Worm (Caenorhabditis elegans): Measurements from ENCODE around the gene clec-208.
"Not testable (repeated sequence)": the region's sequence is repeated elsewhere in the genome, so short reads cannot be mapped to it uniquely, and the experiment has no call there.

The clec-208 gene

ce11 chrV:2144408-2144807 lies 46.7 kb downstream of the clec-208 start, which contains the start of gene F22F7.12:
TSS of gene F22F7.12 (minus strand) at chrV:2144508.
- TF ChIP-seq T22C8.4 (GFP tag; IDR thresholded peaks at IDR 0.05); ztf-29 (GFP tag; IDR thresholded peaks at IDR 0.05); med-1 (GFP tag; optimal IDR thresholded peaks at IDR 0.05; ENCODE audit: insufficient read depth): not testable (repeated sequence)

DNA sequence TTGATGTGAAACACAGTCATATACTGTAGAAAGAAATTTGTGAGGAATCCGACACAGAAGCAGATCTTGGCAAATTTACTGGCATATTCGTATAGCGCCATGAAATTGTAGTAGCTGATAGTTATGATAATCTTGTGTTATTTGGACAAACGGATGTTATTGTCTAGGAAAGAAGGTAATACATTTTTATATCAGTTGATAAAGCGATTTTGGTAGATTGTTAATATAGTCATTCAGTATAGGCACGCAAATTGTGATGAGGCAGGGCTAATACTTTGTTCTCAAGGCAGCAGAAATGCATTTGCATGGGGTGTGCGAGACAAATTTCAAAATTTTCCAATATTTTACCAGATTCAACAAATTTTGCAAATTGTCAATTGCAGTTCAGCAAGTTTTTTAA lies 48.3 kb downstream of the clec-208 start, which contains the start of gene str-52:
str-52 (minus strand) TSS at position 101 of the 400 bp plus-strand sequence.
- no peak for TF ChIP-seq cog-1 (tag; optimal IDR thresholded peaks at IDR 0.05)
- no peak for TF ChIP-seq flt-1 (GFP tag; IDR thresholded peaks at IDR 0.05)
- no peak for TF ChIP-seq ref-1 (GFP tag; conservative IDR thresholded peaks at IDR 0.05)
- TF ChIP-seq klf-2 (GFP tag; conservative IDR thresholded peaks at IDR 0.05), result no peak
- no peak for TF ChIP-seq ztf-29 (GFP tag; IDR thresholded peaks at IDR 0.05)
- no peak for TF ChIP-seq tab-1 (GFP tag; IDR thresholded peaks at IDR 0.05)
- TF ChIP-seq T22C8.4 (GFP tag; IDR thresholded peaks at IDR 0.05), result no peak
- no peak for TF ChIP-seq ztf-23 (GFP tag; IDR thresholded peaks at IDR 0.05)

DNA sequence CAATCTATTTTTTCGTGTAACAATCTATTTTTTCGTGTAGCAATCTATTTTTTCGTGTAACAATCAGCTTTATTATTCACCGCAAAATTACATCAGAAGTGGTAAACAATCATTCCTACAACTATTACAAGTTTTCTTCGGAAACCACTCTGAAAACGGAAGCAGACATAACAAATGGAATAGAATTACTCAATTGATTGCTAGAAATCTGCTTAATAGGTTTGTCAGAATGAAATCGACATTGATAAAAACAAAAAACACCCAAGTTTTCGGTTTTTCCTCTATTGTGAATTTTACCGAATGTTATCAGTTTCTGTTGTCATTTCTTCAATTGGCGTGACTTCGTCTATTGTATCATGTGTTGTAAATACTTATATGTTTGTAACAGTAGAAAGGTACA lies 49.0 kb downstream of the clec-208 start, which contains the start of gene srbc-20:
srbc-20 (plus strand) TSS at position 301 of the 400 bp plus-strand sequence.
- TF ChIP-seq ztf-23 (GFP tag; IDR thresholded peaks at IDR 0.05) (no peak), tab-1 (GFP tag; IDR thresholded peaks at IDR 0.05) (no peak)

Measured in whole organism, midembryonic.